Fruit fly (Drosophila melanogaster) whole organism, embryonic: ENCODE data around the gene amos.
A peak's percentile ranks its signal among the peaks of the same experiment; 100 is the strongest.

Experiments used
- CG12236 ChIP-seq: fragments of 200-800 bp; sonication (Bioruptor generic); optimal IDR thresholded peaks from 2 replicates; lab custom pipeline; 2016; ENCODE audit warnings: missing biosample characterization, missing genetic modification characterization
- CG6765 ChIP-seq: fragments of 200-800 bp; sonication (Bioruptor generic); optimal IDR thresholded peaks from 3 replicates; lab custom pipeline; 2017; ENCODE audit warnings: missing biosample characterization, mild to moderate bottlenecking, missing genetic modification characterization
- CG8924 ChIP-seq: fragments of 200-800 bp; optimal IDR thresholded peaks from 3 replicates; lab custom pipeline; 2019; ENCODE audit warnings: missing biosample characterization, mild to moderate bottlenecking, missing genetic modification characterization, moderate library complexity
- Elba2 ChIP-seq: fragments of 200-800 bp; sonication (Bioruptor generic); optimal IDR thresholded peaks from 3 replicates; lab custom pipeline; 2016; ENCODE audit warnings: missing biosample characterization, missing genetic modification characterization
- Ets65A ChIP-seq: fragments of 200-800 bp; sonication (Bioruptor generic); peaks from one replicate; lab custom pipeline; 2016; ENCODE audit warnings: missing biosample characterization, missing genetic modification characterization
- Sox102F ChIP-seq: fragments of 200-800 bp; sonication (Bioruptor generic); optimal IDR thresholded peaks from 2 replicates; lab custom pipeline; 2018; ENCODE audit warnings: missing biosample characterization, mild to moderate bottlenecking, missing genetic modification characterization, moderate library complexity
- cas ChIP-seq: fragments of 200-800 bp; sonication (Bioruptor generic); IDR thresholded peaks from 2 replicates; pipeline ENCODE4 v1.3.6; 2022; ENCODE audit warnings: missing biosample characterization, missing genetic modification characterization
- ewg ChIP-seq: fragments of 200-800 bp; sonication (Bioruptor generic); optimal IDR thresholded peaks from 3 replicates; lab custom pipeline; 2017; ENCODE audit warnings: mild to moderate bottlenecking, missing biosample characterization, missing genetic modification reagents, missing genetic modification characterization
- gsb ChIP-seq: fragments of 200-800 bp; sonication (Bioruptor generic); IDR thresholded peaks from 2 replicates; pipeline ENCODE4 v1.3.6; 2022; ENCODE audit warnings: missing biosample characterization, missing genetic modification characterization
- unc-4 ChIP-seq: fragments of 200-800 bp; sonication (Bioruptor generic); IDR thresholded peaks from 2 replicates; pipeline ENCODE4 v1.3.6; 2022; ENCODE audit warnings: missing biosample characterization, missing genetic modification characterization; ENCODE audit not compliant: partially characterized antibody

dm6 chr2L:18617003-18617402, 20.3 kb upstream of the amos start, which contains the start of gene MESR3:
- TF ChIP-seq Ets65A (GFP tag; lab: Kevin White, UChicago) (peak; percentile 31), gsb (GFP tag; lab: Robert Waterston, UW) (no peak), ewg (peak; percentile 19), CG8924 (peak; percentile 77), cas (GFP tag; lab: Robert Waterston, UW) (peak; percentile 33; the same call in 1 of the 2 replicates), Sox102F (peak; percentile 16), CG12236 (GFP tag; lab: Kevin White, UChicago) (no peak), unc-4 (no peak), Elba2 (GFP tag; lab: Kevin White, UChicago) (no peak), CG6765 (peak; percentile 86)
